Worm (Caenorhabditis elegans) whole organism, L1 larva: ENCODE data around the gene srt-56.

Source experiments
- F16B12.6 ChIP-seq: fragments of 150-350 bp; optimal IDR thresholded peaks from 2 replicates; lab custom pipeline; 2014; ENCODE audit warnings: missing biosample characterization, missing genetic modification characterization
- ama-1 ChIP-seq: fragments of 150-350 bp; optimal IDR thresholded peaks from 2 replicates; lab custom pipeline; 2014
- blmp-1 ChIP-seq: fragments of 150-350 bp; optimal IDR thresholded peaks from 2 replicates; lab custom pipeline; 2014; ENCODE audit warnings: missing biosample characterization, missing genetic modification characterization
- elt-3 ChIP-seq, 6 experiments: fragments of 150-350 bp in 1 of 6; sonication (generic microtip); optimal IDR thresholded peaks; 2 replicates each; lab custom pipeline; 2017 to 2018; ENCODE audit warnings: missing biosample characterization in 6 of 6, missing genetic modification characterization in 6 of 6, inconsistent platforms in 1 of 6
- jun-1 ChIP-seq: fragments of 150-350 bp; optimal IDR thresholded peaks from 2 replicates; lab custom pipeline; 2014; ENCODE audit warnings: missing biosample characterization, missing genetic modification reagents, missing genetic modification characterization
- nhr-11 ChIP-seq: fragments of 150-350 bp; optimal IDR thresholded peaks from 2 replicates; lab custom pipeline; 2014; ENCODE audit warnings: missing biosample characterization, missing genetic modification characterization
- nhr-28 ChIP-seq: fragments of 150-350 bp; optimal IDR thresholded peaks from 2 replicates; lab custom pipeline; 2014; ENCODE audit warnings: missing biosample characterization, missing genetic modification characterization
- ztf-11 ChIP-seq, 2 experiments: sonication (generic microtip); optimal IDR thresholded peaks; 2 replicates each; lab custom pipeline; 2016 to 2017; ENCODE audit warnings: missing genetic modification characterization in 2 of 2, missing biosample characterization in 1 of 2, missing compliant biosample characterization in 1 of 2
- ztf-4 ChIP-seq: fragments of 150-350 bp; optimal IDR thresholded peaks from 2 replicates; lab custom pipeline; 2014; ENCODE audit warnings: missing biosample characterization, missing genetic modification characterization

DNA sequence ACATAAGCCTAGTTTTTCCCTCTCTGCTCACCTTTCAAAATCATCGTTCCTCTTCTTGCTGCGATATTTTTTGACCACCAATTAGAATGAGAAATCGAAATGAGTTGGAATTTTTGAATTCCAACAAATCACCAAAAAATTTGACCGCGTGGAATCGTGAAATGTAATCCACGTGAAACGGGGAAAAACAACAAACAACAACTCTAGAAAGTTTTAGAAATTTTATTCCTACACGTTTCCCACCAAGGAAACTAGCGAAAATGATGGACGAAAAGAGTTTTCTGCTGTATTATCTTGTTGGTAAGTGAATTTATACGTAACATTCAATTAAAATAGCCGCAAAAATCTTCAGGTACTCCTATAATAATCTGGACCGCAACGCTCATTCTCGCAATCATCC lies 16.8 kb upstream of the srt-56 start, which contains the start of the genes irld-3 and F02C9.1:
- TF ChIP-seq ztf-11 (tag; optimal IDR thresholded peaks at IDR 0.05; lab: Kevin White, UChicago) (no peak), ztf-4 (tag; lab: Kevin White, UChicago) (no peak), ama-1 (lab: Kevin White, UChicago) (no peak), F16B12.6 (tag; lab: Kevin White, UChicago) (no peak), jun-1 (tag; lab: Kevin White, UChicago) (no peak), blmp-1 (tag; lab: Kevin White, UChicago) (no peak), nhr-28 (tag; lab: Kevin White, UChicago) (no peak), nhr-11 (no peak), elt-3 (tag; optimal IDR thresholded peaks at IDR 0.05; lab: Kevin White, UChicago) (no peak)
